Fruit fly (Drosophila melanogaster) whole organism, embryonic: Measurements from ENCODE around the gene CG14507.

Experiments
- Ada2b ChIP-seq: fragments of 200-800 bp; sonication (Bioruptor generic); IDR thresholded peaks from 2 replicates; pipeline ENCODE4 v1.3.6; 2022; ENCODE audit warnings: missing biosample characterization, missing genetic modification characterization
- Aef1 ChIP-seq: fragments of 200-800 bp; sonication (Bioruptor generic); IDR thresholded peaks from 3 replicates; pipeline ENCODE4 v1.3.6; 2022; ENCODE audit warnings: missing biosample characterization, missing genetic modification characterization
- Atf6 ChIP-seq: fragments of 200-800 bp; sonication (Bioruptor generic); IDR thresholded peaks from 2 replicates; pipeline ENCODE4 v1.3.6; 2022; ENCODE audit warnings: missing biosample characterization, missing genetic modification characterization
- CG10565 ChIP-seq: fragments of 200-800 bp; sonication (Bioruptor generic); optimal IDR thresholded peaks from 3 replicates; lab custom pipeline; 2016; ENCODE audit warnings: missing biosample characterization, mild to moderate bottlenecking, missing genetic modification characterization
- CG11085 ChIP-seq: fragments of 200-800 bp; sonication (Bioruptor generic); IDR thresholded peaks from 2 replicates; pipeline ENCODE4 v1.3.6; 2022; ENCODE audit warnings: missing biosample characterization, missing genetic modification characterization
- CG11456 ChIP-seq: fragments of 200-800 bp; sonication (Bioruptor generic); IDR thresholded peaks from 3 replicates; pipeline ENCODE4 v1.3.6; 2022; ENCODE audit warnings: missing biosample characterization, missing genetic modification characterization
- CG17829 ChIP-seq: fragments of 200-800 bp; optimal IDR thresholded peaks from 2 replicates; lab custom pipeline; 2019; ENCODE audit warnings: missing biosample characterization, mild to moderate bottlenecking, missing genetic modification characterization, moderate library complexity
- CG2875 ChIP-seq: fragments of 200-800 bp; sonication (Bioruptor generic); optimal IDR thresholded peaks from 2 replicates; lab custom pipeline; 2017; ENCODE audit warnings: missing biosample characterization, mild to moderate bottlenecking, missing genetic modification characterization, missing genetic modification reagents
- CG6175 ChIP-seq: fragments of 200-800 bp; sonication (Bioruptor generic); IDR thresholded peaks from 3 replicates; pipeline ENCODE4 v1.3.6; 2022; ENCODE audit warnings: missing biosample characterization, missing genetic modification characterization
- CG8089 ChIP-seq: fragments of 200-800 bp; sonication (Bioruptor generic); optimal IDR thresholded peaks from 3 replicates; lab custom pipeline; 2016; ENCODE audit warnings: missing biosample characterization, missing genetic modification characterization
- CG8765 ChIP-seq: fragments of 200-800 bp; sonication (Bioruptor generic); IDR thresholded peaks from 2 replicates; pipeline ENCODE4 v1.3.6; 2022; ENCODE audit warnings: missing biosample characterization, missing genetic modification characterization
- CG9876 ChIP-seq: fragments of 200-800 bp; sonication (Bioruptor generic); optimal IDR thresholded peaks from 2 replicates; lab custom pipeline; 2016; ENCODE audit warnings: missing biosample characterization, missing genetic modification characterization
- CG9932 ChIP-seq: fragments of 200-800 bp; sonication (Bioruptor generic); IDR thresholded peaks from 2 replicates; pipeline ENCODE4 v1.3.6; 2022; ENCODE audit warnings: missing biosample characterization, missing genetic modification characterization
- CTCF ChIP-seq: fragments of 200-800 bp; sonication (Bioruptor generic); optimal IDR thresholded peaks from 2 replicates; lab custom pipeline; 2017; ENCODE audit warnings: missing biosample characterization, mild to moderate bottlenecking, missing genetic modification characterization, moderate library complexity
- D ChIP-seq, 2 experiments: fragments of 200-800 bp in 1 of 2; fragments of >200 bp in 1 of 2; sonication (Bioruptor generic) in 1 of 2; optimal IDR thresholded peaks; 2 replicates in 1 of 2; 3 replicates in 1 of 2; lab custom pipeline; 2017; ENCODE audit warnings: mild to moderate bottlenecking in 1 of 2, missing biosample characterization in 1 of 2, missing genetic modification characterization in 1 of 2, missing genetic modification reagents in 1 of 2
- D19A ChIP-seq: fragments of 200-800 bp; optimal IDR thresholded peaks from 3 replicates; lab custom pipeline; 2019; ENCODE audit warnings: missing biosample characterization, mild to moderate bottlenecking, missing genetic modification characterization, moderate library complexity
- Dbx ChIP-seq: fragments of 200-800 bp; sonication (Bioruptor generic); IDR thresholded peaks from 3 replicates; pipeline ENCODE4 v1.3.6; 2022; ENCODE audit warnings: missing biosample characterization, missing genetic modification characterization
- Dref ChIP-seq: fragments of 200-800 bp; sonication (Bioruptor generic); IDR thresholded peaks from 2 replicates; pipeline ENCODE4 v1.3.6; 2022; ENCODE audit warnings: missing biosample characterization, missing genetic modification characterization
- E2f1 ChIP-seq: fragments of 200-800 bp; sonication (Bioruptor generic); IDR thresholded peaks from 2 replicates; pipeline ENCODE4 v1.3.6; 2022; ENCODE audit warnings: missing biosample characterization, missing genetic modification characterization
- Elba2 ChIP-seq: fragments of 200-800 bp; sonication (Bioruptor generic); optimal IDR thresholded peaks from 3 replicates; lab custom pipeline; 2016; ENCODE audit warnings: missing biosample characterization, missing genetic modification characterization
- GATAe ChIP-seq: fragments of 200-800 bp; sonication (Bioruptor generic); conservative IDR thresholded peaks from 2 replicates; pipeline ENCODE4 v1.3.6; 2022; ENCODE audit warnings: missing biosample characterization, missing genetic modification characterization
- HLH3B ChIP-seq: fragments of 200-800 bp; sonication (Bioruptor generic); IDR thresholded peaks from 2 replicates; pipeline ENCODE4 v1.3.6; 2022; ENCODE audit warnings: missing biosample characterization, missing genetic modification characterization
- HLHmδ ChIP-seq: fragments of 200-800 bp; sonication (Bioruptor generic); optimal IDR thresholded peaks from 2 replicates; lab custom pipeline; 2018; ENCODE audit warnings: missing biosample characterization, mild to moderate bottlenecking, missing genetic modification characterization, moderate library complexity
- Hr78 ChIP-seq, 2 experiments: fragments of 200-800 bp in 1 of 2; fragments of >200 bp in 1 of 2; sonication (Bioruptor generic) in 1 of 2; optimal IDR thresholded peaks; 2 replicates each; lab custom pipeline; 2017 to 2019; ENCODE audit warnings: missing biosample characterization in 2 of 2, missing genetic modification characterization in 2 of 2, mild to moderate bottlenecking in 1 of 2, moderate library complexity in 1 of 2
- Kr ChIP-seq: fragments of 200-800 bp; sonication (Bioruptor generic); optimal IDR thresholded peaks from 2 replicates; lab custom pipeline; 2017; ENCODE audit warnings: missing biosample characterization, mild to moderate bottlenecking, missing genetic modification characterization
- Lim3 ChIP-seq: fragments of 200-800 bp; sonication (Bioruptor generic); IDR thresholded peaks from 2 replicates; pipeline ENCODE4 v1.3.6; 2022; ENCODE audit warnings: missing biosample characterization, missing genetic modification characterization
- MBD-R2 ChIP-seq: fragments of 200-800 bp; sonication (Bioruptor generic); IDR thresholded peaks from 2 replicates; pipeline ENCODE4 v1.3.6; 2022; ENCODE audit warnings: missing biosample characterization, missing genetic modification characterization
- Med ChIP-seq: fragments of 200-800 bp; sonication (Bioruptor generic); peaks from one replicate; lab custom pipeline; 2016; ENCODE audit warnings: missing biosample characterization, missing genetic modification characterization, mild to moderate bottlenecking, inconsistent platforms, moderate library complexity
- NC2β ChIP-seq: fragments of 200-800 bp; sonication (Bioruptor generic); optimal IDR thresholded peaks from 2 replicates; lab custom pipeline; 2016; ENCODE audit warnings: missing biosample characterization, missing genetic modification characterization
- NFAT ChIP-seq: fragments of 200-800 bp; sonication (Bioruptor generic); IDR thresholded peaks from 2 replicates; pipeline ENCODE4 v1.3.6; 2022; ENCODE audit warnings: missing biosample characterization, missing genetic modification characterization
- Optix ChIP-seq: fragments of 200-800 bp; sonication (Bioruptor generic); IDR thresholded peaks from 3 replicates; pipeline ENCODE4 v1.3.6; 2022; ENCODE audit warnings: missing biosample characterization, missing genetic modification characterization
- Six4 ChIP-seq: fragments of 200-800 bp; sonication (Bioruptor generic); optimal IDR thresholded peaks from 2 replicates; lab custom pipeline; 2016; ENCODE audit warnings: missing biosample characterization, missing genetic modification characterization
- abd-A ChIP-seq: fragments of 200-800 bp; sonication (Bioruptor generic); optimal IDR thresholded peaks from 3 replicates; lab custom pipeline; 2019; ENCODE audit warnings: missing biosample characterization, mild to moderate bottlenecking, missing genetic modification characterization, moderate library complexity
- dan ChIP-seq: fragments of 200-800 bp; sonication (Bioruptor generic); IDR thresholded peaks from 2 replicates; pipeline ENCODE4 v1.3.6; 2022; ENCODE audit warnings: missing biosample characterization, missing genetic modification characterization
- dysf ChIP-seq: fragments of 200-800 bp; sonication (Bioruptor generic); IDR thresholded peaks from 3 replicates; pipeline ENCODE4 v1.3.6; 2022; ENCODE audit warnings: missing biosample characterization, missing genetic modification characterization
- exex ChIP-seq: fragments of 200-800 bp; sonication (Bioruptor generic); optimal IDR thresholded peaks from 4 replicates; lab custom pipeline; 2018; ENCODE audit warnings: missing biosample characterization, mild to moderate bottlenecking, missing genetic modification characterization, moderate library complexity
- ftz-f1 ChIP-seq: fragments of 200-800 bp; sonication (Bioruptor generic); optimal IDR thresholded peaks from 2 replicates; lab custom pipeline; 2016; ENCODE audit warnings: missing biosample characterization, missing genetic modification characterization
- gfzf ChIP-seq: fragments of 200-800 bp; sonication (Bioruptor generic); optimal IDR thresholded peaks from 2 replicates; lab custom pipeline; 2016; ENCODE audit warnings: missing biosample characterization, mild to moderate bottlenecking, missing genetic modification characterization, moderate library complexity
- her ChIP-seq: fragments of 200-800 bp; sonication (Bioruptor generic); optimal IDR thresholded peaks from 2 replicates; lab custom pipeline; 2016; ENCODE audit warnings: missing biosample characterization, missing genetic modification characterization
- ind ChIP-seq: fragments of 200-800 bp; sonication (Bioruptor generic); optimal IDR thresholded peaks from 3 replicates; lab custom pipeline; 2016; ENCODE audit warnings: missing biosample characterization, missing genetic modification characterization
- jing ChIP-seq: fragments of 200-800 bp; sonication (Bioruptor generic); optimal IDR thresholded peaks from 2 replicates; lab custom pipeline; 2018; ENCODE audit warnings: missing biosample characterization, mild to moderate bottlenecking, missing genetic modification characterization
- lmd ChIP-seq: fragments of 200-800 bp; sonication (Bioruptor generic); IDR thresholded peaks from 2 replicates; pipeline ENCODE4 v1.3.6; 2022; ENCODE audit warnings: missing biosample characterization, missing genetic modification characterization
- peb ChIP-seq: fragments of 200-800 bp; sonication (Bioruptor generic); IDR thresholded peaks from 2 replicates; pipeline ENCODE4 v1.3.6; 2022; ENCODE audit warnings: missing biosample characterization, missing genetic modification characterization
- pita ChIP-seq: fragments of 200-800 bp; sonication (Bioruptor generic); optimal IDR thresholded peaks from 2 replicates; lab custom pipeline; 2017; ENCODE audit warnings: missing biosample characterization, mild to moderate bottlenecking, missing genetic modification characterization
- salm ChIP-seq: fragments of 200-800 bp; sonication (Bioruptor generic); optimal IDR thresholded peaks from 2 replicates; lab custom pipeline; 2018; ENCODE audit warnings: missing biosample characterization, mild to moderate bottlenecking, missing genetic modification characterization
- sisA ChIP-seq: fragments of 200-800 bp; sonication (Bioruptor generic); IDR thresholded peaks from 2 replicates; pipeline ENCODE4 v1.3.6; 2022; ENCODE audit warnings: missing biosample characterization, missing genetic modification characterization
- sna ChIP-seq: fragments of 200-800 bp; sonication (Bioruptor generic); IDR thresholded peaks from 2 replicates; pipeline ENCODE4 v1.3.6; 2022; ENCODE audit warnings: missing biosample characterization, missing genetic modification characterization; ENCODE audit not compliant: partially characterized antibody
- wdn ChIP-seq: fragments of 200-800 bp; sonication (Bioruptor generic); IDR thresholded peaks from 2 replicates; pipeline ENCODE4 v1.3.6; 2022; ENCODE audit warnings: missing biosample characterization, missing genetic modification characterization
- wek ChIP-seq: fragments of 200-800 bp; sonication (Bioruptor generic); optimal IDR thresholded peaks from 3 replicates; lab custom pipeline; 2018; ENCODE audit warnings: missing biosample characterization, mild to moderate bottlenecking, missing genetic modification characterization, moderate library complexity
- z ChIP-seq: fragments of 200-800 bp; sonication (Bioruptor generic); IDR thresholded peaks from 3 replicates; pipeline ENCODE4 v1.3.6; 2022; ENCODE audit warnings: missing biosample characterization, missing genetic modification characterization
- zfh2 ChIP-seq: fragments of 200-800 bp; sonication (Bioruptor generic); optimal IDR thresholded peaks from 2 replicates; lab custom pipeline; 2016; ENCODE audit warnings: missing biosample characterization, missing genetic modification characterization

The CG14507 gene

dm6 chr3R:29230552-29231102, 3.1 kb upstream of the CG14507 start (continued):
- TF ChIP-seq HLHmδ (GFP tag; lab: Kevin White, UChicago) = no peak
- TF ChIP-seq CG8089 (GFP tag; lab: Kevin White, UChicago) = no peak
- TF ChIP-seq ind (GFP tag; lab: Kevin White, UChicago) = peak; percentile 1
- TF ChIP-seq Six4 (GFP tag; lab: Kevin White, UChicago) = no peak
- TF ChIP-seq Kr (GFP tag; lab: Kevin White, UChicago) = no peak
- TF ChIP-seq Med (GFP tag; lab: Kevin White, UChicago) = peak; percentile 83
- TF ChIP-seq pita (GFP tag; lab: Kevin White, UChicago) = no peak
- TF ChIP-seq dysf (GFP tag; lab: Robert Waterston, UW) = peak; percentile 24; the same call in 1 of the 3 replicates
- TF ChIP-seq CTCF = no peak
- 0 out of 2 replicates have a peak, but pooled peaks have one; percentile 27 for TF ChIP-seq sisA
- no peak for TF ChIP-seq Hr78 (GFP tag; optimal IDR thresholded peaks at IDR 0.05; lab: Kevin White, UChicago)
- TF ChIP-seq wek (GFP tag; lab: Kevin White, UChicago) = no peak
- TF ChIP-seq CG2875 (GFP tag; lab: Kevin White, UChicago) = no peak
- TF ChIP-seq Ada2b = 0 out of 2 replicates have a peak, but pooled peaks have one; percentile 15
- TF ChIP-seq GATAe (GFP tag; lab: Robert Waterston, UW) = peak; percentile 49; the same call in 1 of the 2 replicates
- TF ChIP-seq CG8765 = 0 out of 2 replicates have a peak, but pooled peaks have one; percentile 7
- TF ChIP-seq CG9876 (GFP tag; lab: Kevin White, UChicago) = no peak
- no peak for TF ChIP-seq dan
- TF ChIP-seq CG6175 (GFP tag; lab: Robert Waterston, UW) = 0 out of 3 replicates have a peak, but pooled peaks have one; percentile 8
- no peak for TF ChIP-seq jing (GFP tag; lab: Kevin White, UChicago)
- peak; percentile 33; the same call in 1 of the 2 replicates for TF ChIP-seq NFAT (GFP tag; lab: Robert Waterston, UW)
- no peak for TF ChIP-seq z (GFP tag; lab: Robert Waterston, UW)
- peak; percentile 47; the same call in 1 of the 2 replicates for TF ChIP-seq CG11085 (GFP tag; lab: Robert Waterston, UW)
- TF ChIP-seq abd-A (tag; lab: Kevin White, UChicago) = no peak
- TF ChIP-seq her (GFP tag; lab: Kevin White, UChicago) = no peak
- no peak for TF ChIP-seq peb
- TF ChIP-seq zfh2 (GFP tag; lab: Kevin White, UChicago) = peak; percentile 17
- TF ChIP-seq Elba2 = no peak
- TF ChIP-seq Optix (GFP tag; lab: Robert Waterston, UW) = no peak
- TF ChIP-seq MBD-R2 = peak; percentile 7; the same call in 1 of the 2 replicates
- peak; percentile 84 for TF ChIP-seq exex (tag; lab: Kevin White, UChicago)
- no peak for TF ChIP-seq CG17829
- TF ChIP-seq Atf6 (GFP tag; lab: Robert Waterston, UW) = no peak
- peak; percentile 42; the same call in 1 of the 2 replicates for TF ChIP-seq lmd (GFP tag; lab: Robert Waterston, UW)
- no peak for TF ChIP-seq gfzf
- 0 out of 3 replicates have a peak, but pooled peaks have one; percentile 55 for TF ChIP-seq Dbx
- TF ChIP-seq Aef1 (GFP tag; lab: Robert Waterston, UW) = peak; percentile 49; the same call in 1 of the 3 replicates
- no peak for TF ChIP-seq CG10565 (GFP tag; lab: Kevin White, UChicago)
- TF ChIP-seq NC2β (GFP tag; lab: Kevin White, UChicago) = no peak
- no peak for TF ChIP-seq ftz-f1 (GFP tag; lab: Kevin White, UChicago)
- TF ChIP-seq wdn = peak; percentile 37; the same call in 1 of the 2 replicates
- TF ChIP-seq E2f1 = no peak
- TF ChIP-seq sna (GFP tag; lab: Robert Waterston, UW) = no peak
- TF ChIP-seq salm = no peak
- peak; percentile 36; the same call in 1 of the 2 replicates for TF ChIP-seq CG9932 (GFP tag; lab: Robert Waterston, UW)
- TF ChIP-seq D (optimal IDR thresholded peaks at IDR 0.05; lab: Kevin White, UChicago) = no peak
- TF ChIP-seq D (GFP tag; optimal IDR thresholded peaks at IDR 0.05; lab: Kevin White, UChicago) = no peak
- no peak for TF ChIP-seq D19A
- 0 out of 2 replicates have a peak, but pooled peaks have one; percentile 23 for TF ChIP-seq Dref (GFP tag; lab: Robert Waterston, UW)
- no peak for TF ChIP-seq HLH3B (GFP tag; lab: Robert Waterston, UW)
- TF ChIP-seq Lim3 (GFP tag; lab: Robert Waterston, UW) = no peak
- TF ChIP-seq CG11456 (GFP tag; lab: Robert Waterston, UW) = peak; percentile 51; the same call in 1 of the 3 replicates
